Worm (Caenorhabditis elegans): Measurements from ENCODE around the gene atp-4.

Gene atp-4

ce11 chrV:6400528-6400927, 26.4 kb downstream of the atp-4 start (continued):
- no peak for TF ChIP-seq egl-27 (tag; optimal IDR thresholded peaks at IDR 0.05)
- no peak for TF ChIP-seq zfp-3 (GFP tag; conservative IDR thresholded peaks at IDR 0.05)
- TF ChIP-seq nhr-11 (tag; optimal IDR thresholded peaks at IDR 0.05), result no peak
- TF ChIP-seq nhr-10 (tag; optimal IDR thresholded peaks at IDR 0.05), result no peak
- peak; percentile 45 for TF ChIP-seq nhr-28 (tag; optimal IDR thresholded peaks at IDR 0.05)
- TF ChIP-seq ZK337.2 (GFP tag; IDR thresholded peaks at IDR 0.05), result no peak
- no peak for TF ChIP-seq lsy-2 (tag; optimal IDR thresholded peaks at IDR 0.05)
- TF ChIP-seq ztf-11 (tag; optimal IDR thresholded peaks at IDR 0.05), result no peak
- no peak for TF ChIP-seq mdl-1 (tag; optimal IDR thresholded peaks at IDR 0.05)
- peak; percentile 1 for TF ChIP-seq hlh-11 (tag; optimal IDR thresholded peaks at IDR 0.05)
- TF ChIP-seq nhr-42 (GFP tag; IDR thresholded peaks at IDR 0.05), result no peak
- no peak for TF ChIP-seq arid-1 (GFP tag; conservative IDR thresholded peaks at IDR 0.05)
- no peak for TF ChIP-seq mep-1 (tag; optimal IDR thresholded peaks at IDR 0.05)
- no peak for TF ChIP-seq aly-2 (tag; optimal IDR thresholded peaks at IDR 0.05)

- TF ChIP-seq Y105C5A.15 (GFP tag; IDR thresholded peaks at IDR 0.05), result no peak
- no peak for TF ChIP-seq zip-11 (GFP tag; IDR thresholded peaks at IDR 0.05)
- TF ChIP-seq mxl-3 (GFP tag; optimal IDR thresholded peaks at IDR 0.05), result no peak
- no peak for TF ChIP-seq tag-97 (GFP tag; IDR thresholded peaks at IDR 0.05)
- TF ChIP-seq lin-29 (GFP tag; IDR thresholded peaks at IDR 0.05), result no peak
- no peak for TF ChIP-seq R02D3.7 (tag; optimal IDR thresholded peaks at IDR 0.05)
- no peak for TF ChIP-seq saeg-2 (GFP tag; IDR thresholded peaks at IDR 0.05)
- TF ChIP-seq dmd-8 (GFP tag; IDR thresholded peaks at IDR 0.05), result no peak
- TF ChIP-seq vab-7 (GFP tag; IDR thresholded peaks at IDR 0.05), result no peak
- no peak for TF ChIP-seq unc-39 (tag; optimal IDR thresholded peaks at IDR 0.05)
- TF ChIP-seq pqm-1 (tag; optimal IDR thresholded peaks at IDR 0.05), result no peak
- no peak for TF ChIP-seq dve-1 (tag; optimal IDR thresholded peaks at IDR 0.05; ENCODE audit: insufficient read depth)
- no peak for TF ChIP-seq lin-15B (tag; optimal IDR thresholded peaks at IDR 0.05)
These were observed 27.1 kb downstream of the atp-4 start, which contains the start of gene gfi-1 for ce11 chrV:6399831-6400230. gfi-1 (minus strand) TSS chrV:6399931.

DNA sequence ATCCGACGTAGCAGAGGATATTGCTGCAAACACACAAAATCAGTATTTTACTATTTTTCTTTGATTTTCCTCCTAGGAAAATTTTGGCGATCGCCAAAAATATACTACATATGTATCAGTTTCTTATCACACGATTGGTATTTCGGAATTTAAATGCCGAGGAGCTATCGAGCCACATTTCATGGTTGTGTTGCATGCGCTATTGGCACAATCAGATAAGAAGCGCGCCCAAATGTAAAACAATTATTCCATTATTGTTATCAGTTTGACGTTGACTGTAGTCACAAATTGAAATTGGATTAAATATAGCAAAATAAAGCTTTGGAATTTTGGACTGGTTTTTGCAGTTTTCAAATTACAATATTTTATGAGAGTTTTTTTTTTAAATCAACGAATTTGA, 28.0 kb downstream of the atp-4 start:
- TF ChIP-seq pqm-1 (tag; optimal IDR thresholded peaks at IDR 0.05), result peak; percentile 78
- TF ChIP-seq php-3 (GFP tag; IDR thresholded peaks at IDR 0.05), result peak; percentile 72
- no peak for TF ChIP-seq F10B5.3 (tag; optimal IDR thresholded peaks at IDR 0.05)
- no peak for TF ChIP-seq aly-2 (tag; optimal IDR thresholded peaks at IDR 0.05)
- peak; percentile 18 for TF ChIP-seq nhr-102 (tag; optimal IDR thresholded peaks at IDR 0.05)
- peak; percentile 17 for TF ChIP-seq nhr-77 (tag; optimal IDR thresholded peaks at IDR 0.05)
- TF ChIP-seq arid-1 (GFP tag; conservative IDR thresholded peaks at IDR 0.05), result no peak
- peak; percentile 50; the same call in 1 of the 2 replicates for TF ChIP-seq tra-1 (GFP tag; IDR thresholded peaks at IDR 0.05)
- TF ChIP-seq nhr-28 (tag; optimal IDR thresholded peaks at IDR 0.05), result peak; percentile 92
- TF ChIP-seq dmd-6 (GFP tag; IDR thresholded peaks at IDR 0.05), result peak; percentile 80
- TF ChIP-seq hlh-11 (tag; optimal IDR thresholded peaks at IDR 0.05), result peak; percentile 70
- no peak for TF ChIP-seq daf-16 (GFP tag; optimal IDR thresholded peaks at IDR 0.05)
- peak; percentile 77 for TF ChIP-seq daf-16 (tag; optimal IDR thresholded peaks at IDR 0.05)
- TF ChIP-seq ztf-7 (tag; optimal IDR thresholded peaks at IDR 0.05), result no peak
- peak; percentile 80 for TF ChIP-seq dve-1 (tag; optimal IDR thresholded peaks at IDR 0.05; ENCODE audit: insufficient read depth)

DNA sequence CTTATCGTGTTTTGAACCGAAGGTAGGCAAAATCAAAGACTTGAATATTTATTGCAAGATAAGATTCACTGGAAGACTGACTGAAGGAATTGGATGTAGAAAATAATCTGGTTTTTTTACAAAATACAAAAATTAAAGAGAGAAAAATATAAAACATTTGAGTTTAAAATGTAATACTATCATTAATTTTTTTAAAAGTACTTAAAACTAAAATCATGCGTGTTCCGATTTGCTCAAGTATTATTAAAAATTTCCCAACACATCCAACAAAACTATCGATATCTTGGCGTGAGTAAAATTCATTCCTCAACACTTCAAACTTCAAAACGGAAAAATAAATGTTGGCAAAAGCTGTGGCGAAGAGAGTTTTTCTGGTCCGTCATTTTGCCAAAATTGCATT, 36.7 kb downstream of the atp-4 start, which contains the start of gene F57F4.1:
Gene F57F4.1 (plus strand): TSS at position 301 of the 400 bp plus-strand sequence.
- TF ChIP-seq F49E8.2 (tag; optimal IDR thresholded peaks at IDR 0.05; ENCODE audit: borderline replicate concordance) (no peak), fos-1 (tag; optimal IDR thresholded peaks at IDR 0.05) (no peak), arid-1 (GFP tag; conservative IDR thresholded peaks at IDR 0.05) (no peak), pha-4 (GFP tag; IDR thresholded peaks at IDR 0.05) (no peak), pha-4 (tag; optimal IDR thresholded peaks at IDR 0.05) (no peak), mxl-3 (GFP tag; optimal IDR thresholded peaks at IDR 0.05) (no peak), F26F4.8 (GFP tag; conservative IDR thresholded peaks at IDR 0.05) (no peak), Y48G9A.11 (GFP tag; IDR thresholded peaks at IDR 0.05) (no peak), aly-2 (tag; optimal IDR thresholded peaks at IDR 0.05) (no peak), hmg-1.1 (GFP tag; IDR thresholded peaks at IDR 0.05) (no peak), lin-13 (GFP tag; optimal IDR thresholded peaks at IDR 0.05) (no peak), nhr-76 (tag; optimal IDR thresholded peaks at IDR 0.05) (no peak), nhr-28 (tag; optimal IDR thresholded peaks at IDR 0.05) (no peak), R02D3.7 (tag; optimal IDR thresholded peaks at IDR 0.05) (no peak), dmd-8 (GFP tag; IDR thresholded peaks at IDR 0.05) (no peak), hlh-11 (tag; optimal IDR thresholded peaks at IDR 0.05) (no peak), nhr-11 (tag; optimal IDR thresholded peaks at IDR 0.05) (no peak), madf-9 (GFP tag; conservative IDR thresholded peaks at IDR 0.05) (no peak), sdz-12 (GFP tag; optimal IDR thresholded peaks at IDR 0.05) (no peak), dpl-1 (GFP tag; optimal IDR thresholded peaks at IDR 0.05) (no peak)

All from whole organism, L4 larva.